Worm (Caenorhabditis elegans) whole organism, L3 larva: ENCODE results near the gene unc-24.

Source experiments
- ZK546.5 ChIP-seq: sonication (generic microtip); optimal IDR thresholded peaks from 2 replicates; lab custom pipeline; 2017; ENCODE audit warnings: missing biosample characterization, missing genetic modification characterization
- aly-2 ChIP-seq: fragments of 150-350 bp; optimal IDR thresholded peaks from 2 replicates; lab custom pipeline; 2014; ENCODE audit warnings: missing biosample characterization, missing genetic modification characterization
- ama-1 ChIP-seq: fragments of 150-350 bp; optimal IDR thresholded peaks from 2 replicates; lab custom pipeline; 2018
- ceh-16 ChIP-seq: sonication (generic microtip); optimal IDR thresholded peaks from 2 replicates; lab custom pipeline; 2017; ENCODE audit warnings: missing biosample characterization, missing genetic modification characterization
- ceh-28 ChIP-seq: fragments of 150-350 bp; optimal IDR thresholded peaks from 2 replicates; lab custom pipeline; 2014; ENCODE audit warnings: missing biosample characterization, missing genetic modification reagents, missing genetic modification characterization
- ceh-82 ChIP-seq: fragments of 150-350 bp; optimal IDR thresholded peaks from 2 replicates; lab custom pipeline; 2014; ENCODE audit warnings: missing biosample characterization, missing genetic modification characterization
- ceh-9 ChIP-seq: sonication (generic microtip); optimal IDR thresholded peaks from 2 replicates; lab custom pipeline; 2018; ENCODE audit warnings: missing biosample characterization, missing genetic modification characterization
- egl-27 ChIP-seq: sonication (generic microtip); optimal IDR thresholded peaks from 4 replicates; lab custom pipeline; 2017; ENCODE audit warnings: missing biosample characterization, missing genetic modification reagents, missing genetic modification characterization
- egl-5 ChIP-seq: fragments of 150-350 bp; optimal IDR thresholded peaks from 2 replicates; lab custom pipeline; 2017; ENCODE audit warnings: missing biosample characterization, missing genetic modification reagents, missing genetic modification characterization, inconsistent platforms
- elt-2 ChIP-seq: sonication (generic microtip); optimal IDR thresholded peaks from 2 replicates; lab custom pipeline; 2016; ENCODE audit warnings: missing genetic modification reagents, mild to moderate bottlenecking, missing genetic modification characterization, missing compliant biosample characterization
- elt-3 ChIP-seq, 3 experiments: fragments of 150-350 bp in 1 of 3; sonication (generic microtip) in 2 of 3; optimal IDR thresholded peaks; 2 replicates in 2 of 3; 4 replicates in 1 of 3; lab custom pipeline; 2014 to 2017; ENCODE audit warnings: missing biosample characterization in 3 of 3, missing genetic modification characterization in 3 of 3
- fkh-2 ChIP-seq: fragments of 150-350 bp; optimal IDR thresholded peaks from 2 replicates; lab custom pipeline; 2014; ENCODE audit warnings: missing biosample characterization, missing genetic modification reagents, missing genetic modification characterization
- hmg-11 ChIP-seq: sonication (generic microtip); optimal IDR thresholded peaks from 2 replicates; lab custom pipeline; 2016; ENCODE audit warnings: missing genetic modification characterization, missing compliant biosample characterization
- jun-1 ChIP-seq: fragments of 150-350 bp; optimal IDR thresholded peaks from 2 replicates; lab custom pipeline; 2014; ENCODE audit warnings: missing biosample characterization, missing genetic modification reagents, missing genetic modification characterization
- lin-15B ChIP-seq: fragments of 150-350 bp; optimal IDR thresholded peaks from 2 replicates; lab custom pipeline; 2014; ENCODE audit warnings: missing biosample characterization, missing genetic modification characterization
- lin-39 ChIP-seq: fragments of 150-350 bp; optimal IDR thresholded peaks from 2 replicates; lab custom pipeline; 2018; ENCODE audit warnings: missing biosample characterization, missing genetic modification reagents, missing genetic modification characterization
- lsy-12 ChIP-seq: sonication (generic microtip); optimal IDR thresholded peaks from 2 replicates; lab custom pipeline; 2016; ENCODE audit warnings: mild to moderate bottlenecking, missing genetic modification characterization, missing compliant biosample characterization
- nfya-1 ChIP-seq: sonication (generic microtip); optimal IDR thresholded peaks from 2 replicates; lab custom pipeline; 2017; ENCODE audit warnings: missing genetic modification characterization, mild to moderate bottlenecking, missing compliant biosample characterization, antibody characterized with exemption, moderate library complexity; ENCODE audit not compliant: insufficient read depth
- nhr-11 ChIP-seq: fragments of 150-350 bp; optimal IDR thresholded peaks from 2 replicates; lab custom pipeline; 2014; ENCODE audit warnings: missing biosample characterization, missing genetic modification characterization
- nhr-12 ChIP-seq: fragments of 150-350 bp; optimal IDR thresholded peaks from 2 replicates; lab custom pipeline; 2014; ENCODE audit warnings: missing biosample characterization, missing genetic modification characterization
- nhr-23 ChIP-seq: fragments of 150-350 bp; optimal IDR thresholded peaks from 2 replicates; lab custom pipeline; 2014; ENCODE audit warnings: missing biosample characterization, missing genetic modification reagents, missing genetic modification characterization
- nhr-237 ChIP-seq: fragments of 150-350 bp; optimal IDR thresholded peaks from 2 replicates; lab custom pipeline; 2014; ENCODE audit warnings: missing biosample characterization, missing genetic modification characterization
- nhr-25 ChIP-seq: sonication (generic microtip); optimal IDR thresholded peaks from 2 replicates; lab custom pipeline; 2017; ENCODE audit warnings: missing biosample characterization, missing genetic modification characterization
- nhr-28 ChIP-seq: fragments of 150-350 bp; optimal IDR thresholded peaks from 2 replicates; lab custom pipeline; 2014; ENCODE audit warnings: missing biosample characterization, missing genetic modification characterization
- nhr-76 ChIP-seq: fragments of 150-350 bp; sonication (generic microtip); optimal IDR thresholded peaks from 5 replicates; lab custom pipeline; 2014; ENCODE audit warnings: missing biosample characterization, missing genetic modification characterization
- nhr-77 ChIP-seq: fragments of 150-350 bp; optimal IDR thresholded peaks from 2 replicates; lab custom pipeline; 2014; ENCODE audit warnings: missing biosample characterization, missing genetic modification characterization
- pha-4 ChIP-seq: fragments of 150-350 bp; optimal IDR thresholded peaks from 2 replicates; lab custom pipeline; 2014; ENCODE audit warnings: missing biosample characterization, missing genetic modification reagents, missing genetic modification characterization
- sea-2 ChIP-seq: fragments of 150-350 bp; sonication (generic microtip); optimal IDR thresholded peaks from 4 replicates; lab custom pipeline; 2014; ENCODE audit warnings: missing biosample characterization, missing genetic modification reagents, missing genetic modification characterization
- skn-1 ChIP-seq: fragments of 150-350 bp; optimal IDR thresholded peaks from 2 replicates; lab custom pipeline; 2014; ENCODE audit warnings: missing biosample characterization, missing genetic modification characterization
- snpc-4 ChIP-seq: fragments of 150-350 bp; optimal IDR thresholded peaks from 2 replicates; lab custom pipeline; 2014; ENCODE audit warnings: missing biosample characterization, missing genetic modification characterization
- tbx-2 ChIP-seq: sonication (generic microtip); optimal IDR thresholded peaks from 2 replicates; lab custom pipeline; 2016; ENCODE audit warnings: mild to moderate bottlenecking, missing genetic modification characterization, missing compliant biosample characterization
- zag-1 ChIP-seq: fragments of 150-350 bp; optimal IDR thresholded peaks from 2 replicates; lab custom pipeline; 2014; ENCODE audit warnings: missing biosample characterization, missing genetic modification characterization
- ztf-11 ChIP-seq: fragments of 150-350 bp; optimal IDR thresholded peaks from 2 replicates; lab custom pipeline; 2014; ENCODE audit warnings: missing biosample characterization, missing genetic modification characterization

unc-24 gene

DNA sequence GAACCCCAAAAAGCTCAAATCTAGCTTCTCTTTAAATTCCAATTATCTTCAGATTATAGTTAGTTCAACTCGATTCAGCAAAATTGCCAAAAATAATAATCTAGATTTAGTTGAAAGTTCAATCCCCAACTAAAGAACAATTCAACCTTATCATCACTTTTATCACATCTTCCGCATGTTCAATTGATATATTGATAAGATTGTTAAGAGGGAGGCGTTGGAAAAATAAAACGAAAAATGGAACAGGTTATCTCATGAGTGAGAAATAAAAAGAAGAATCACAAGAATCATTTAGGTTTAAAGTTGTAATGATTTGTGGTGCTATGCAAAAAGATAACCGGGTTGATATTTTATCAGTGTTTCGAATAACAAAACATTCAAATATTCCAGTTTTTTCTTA, 6.1 kb downstream of the unc-24 start:
- TF ChIP-seq hmg-11 (tag; lab: Kevin White, UChicago) (no peak), nhr-25 (peak; percentile 23), ceh-16 (tag; lab: Kevin White, UChicago) (no peak), pha-4 (tag; lab: Kevin White, UChicago) (no peak), elt-3 (tag; optimal IDR thresholded peaks at IDR 0.05; lab: Kevin White, UChicago) (peak; percentile 79 to 98 (median 92)), ztf-11 (tag; lab: Kevin White, UChicago) (no peak), skn-1 (tag; lab: Kevin White, UChicago) (no peak), egl-5 (tag; lab: Kevin White, UChicago) (no peak), elt-2 (peak; percentile 40), zag-1 (tag; lab: Kevin White, UChicago) (no peak), nhr-12 (tag; lab: Kevin White, UChicago) (no peak), nfya-1 (tag; lab: Kevin White, UChicago) (no peak), ZK546.5 (no peak), nhr-23 (peak; percentile 64), lin-39 (tag; lab: Kevin White, UChicago) (no peak), fkh-2 (tag; lab: Kevin White, UChicago) (no peak)

- TF ChIP-seq jun-1 (no peak), sea-2 (GFP tag; lab: Kevin White, UChicago) (no peak), ceh-82 (no peak)
- TF ChIP-seq, all 47 proteins: peak for 0
Measured at ce11 chrIV:7987083-7987482, 7.4 kb downstream of the unc-24 start, which contains the start of gene mec-17. mec-17 (minus strand) TSS chrIV:7987183.

DNA sequence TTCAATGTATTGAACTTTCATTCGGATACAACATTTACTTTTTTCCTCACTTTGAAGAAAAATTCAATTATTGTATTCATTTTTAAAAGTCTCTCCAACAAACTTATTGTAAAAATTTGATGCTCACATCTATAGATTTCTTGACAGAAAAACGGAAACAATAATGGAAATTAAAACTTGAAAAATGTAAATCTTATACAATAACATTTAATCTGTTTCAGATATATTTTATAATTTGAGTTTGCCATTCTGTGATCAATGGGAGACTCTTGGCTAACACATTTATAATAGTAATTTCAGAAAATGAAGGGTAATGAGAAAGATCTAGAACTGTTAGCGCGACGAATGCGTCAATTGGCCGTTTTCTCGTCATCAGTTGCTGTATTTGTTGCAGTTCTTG, 8.7 kb downstream of the unc-24 start, which contains the start of gene col-115:
col-115 (plus strand) TSS at position 301 of the 400 bp plus-strand sequence.
- TF ChIP-seq nhr-76 (tag; lab: Kevin White, UChicago) (no peak), nhr-25 (no peak), ceh-9 (tag; lab: Kevin White, UChicago) (no peak), nhr-28 (tag; lab: Kevin White, UChicago) (no peak), ceh-28 (no peak), nhr-11 (tag; lab: Kevin White, UChicago) (no peak), ama-1 (no peak), nhr-237 (tag; lab: Kevin White, UChicago) (no peak), aly-2 (no peak)

DNA sequence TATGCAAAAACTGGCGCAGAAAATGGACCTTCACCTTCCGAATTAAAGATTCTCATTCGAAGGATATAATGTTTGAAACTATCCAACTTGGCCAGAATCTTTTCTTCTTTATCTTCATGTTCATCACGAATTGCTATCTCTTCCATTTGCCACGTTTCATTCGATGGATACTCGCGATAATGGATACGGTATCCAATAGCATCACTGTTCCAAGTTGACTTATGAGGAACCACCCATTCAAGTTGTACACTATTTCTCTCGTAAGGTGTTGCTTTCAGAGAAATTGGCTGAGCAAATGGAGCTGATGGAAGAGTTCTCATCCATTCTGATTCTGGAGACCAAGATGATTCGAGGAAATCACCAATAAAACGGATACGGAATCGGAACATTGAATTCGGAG, 15.0 kb downstream of the unc-24 start:
- TF ChIP-seq ZK546.5 (no peak), snpc-4 (tag; lab: Kevin White, UChicago) (no peak)

- no peak for TF ChIP-seq egl-27 (tag; lab: Kevin White, UChicago)
- no peak for TF ChIP-seq snpc-4 (tag; lab: Kevin White, UChicago)
- TF ChIP-seq nhr-12 (tag; lab: Kevin White, UChicago) = no peak
- no peak for TF ChIP-seq tbx-2 (tag; lab: Kevin White, UChicago)
- no peak for TF ChIP-seq lin-15B
- TF ChIP-seq aly-2 = no peak
- TF ChIP-seq lsy-12 (tag; lab: Kevin White, UChicago) = no peak
- TF ChIP-seq nhr-77 = no peak
- no peak for TF ChIP-seq elt-3 (tag; optimal IDR thresholded peaks at IDR 0.05; lab: Kevin White, UChicago)
Measured at ce11 chrIV:8000763-8001162, 21.1 kb downstream of the unc-24 start.

DNA sequence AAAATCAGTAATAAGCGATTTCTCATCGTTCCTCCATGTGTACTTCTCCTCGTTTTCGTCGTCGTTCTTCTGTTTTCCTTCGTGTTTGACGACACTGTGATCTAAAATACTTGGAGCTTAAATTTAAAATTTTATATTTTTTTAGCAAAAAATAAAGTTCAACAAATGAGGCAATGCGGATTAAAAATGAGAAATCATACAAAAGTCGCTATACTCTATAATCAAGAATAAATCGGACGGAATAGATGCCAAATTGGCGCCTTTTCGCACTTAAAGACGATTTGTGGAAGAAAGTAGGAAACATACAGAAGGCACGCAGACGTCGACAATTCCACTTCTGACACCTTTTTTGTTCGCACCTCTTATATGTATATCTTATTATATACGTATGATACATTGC, 24.3 kb downstream of the unc-24 start, which contains the start of gene rig-4:
rig-4 (minus strand) TSS at position 101 of the 400 bp plus-strand sequence.
- TF ChIP-seq jun-1 (no peak), aly-2 (no peak), ceh-28 (no peak)

DNA sequence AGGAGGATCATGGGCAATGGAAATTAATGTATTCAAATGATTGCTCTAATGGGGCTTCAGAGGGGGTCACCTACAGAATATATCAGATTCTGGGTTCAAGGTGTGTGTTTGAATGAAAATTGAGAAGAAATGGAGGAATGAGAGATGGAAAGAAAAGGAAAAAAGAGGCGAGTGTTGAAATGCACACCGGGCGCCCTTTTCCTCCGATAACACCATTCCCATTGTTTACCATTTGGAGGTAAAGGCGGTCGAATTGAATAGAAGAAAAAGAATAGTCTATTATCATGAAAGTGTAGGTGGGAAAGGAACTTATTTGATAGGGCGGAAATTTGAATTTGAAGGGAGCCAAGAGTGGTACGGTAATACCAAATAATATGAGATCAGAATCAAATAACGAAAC, 25.7 kb downstream of the unc-24 start:
- TF ChIP-seq elt-2 = peak; percentile 72
- no peak for TF ChIP-seq nhr-77
- TF ChIP-seq pha-4 (tag; lab: Kevin White, UChicago) = peak; percentile 76
